Worm (Caenorhabditis elegans): ENCODE measurements around the gene T10D4.11.
"Not testable (repeated sequence)": the region's sequence is repeated elsewhere in the genome, so short reads cannot be mapped to it uniquely, and the experiment has no call there.

- not testable (repeated sequence) for TF ChIP-seq nhr-90 (tag; optimal IDR thresholded peaks at IDR 0.05; ENCODE audit: poor library complexity); unc-130 (tag; optimal IDR thresholded peaks at IDR 0.05); isw-1 (GFP tag; IDR thresholded peaks at IDR 0.05); skn-1 (tag; optimal IDR thresholded peaks at IDR 0.05); nhr-11 (tag; optimal IDR thresholded peaks at IDR 0.05); unc-98 (GFP tag; IDR thresholded peaks at IDR 0.05); pag-3 (tag; optimal IDR thresholded peaks at IDR 0.05; ENCODE audit: borderline replicate concordance, insufficient read depth); unc-62 (GFP tag; optimal IDR thresholded peaks at IDR 0.05); jun-1 (tag; optimal IDR thresholded peaks at IDR 0.05)
These were observed 35.4 kb upstream of the T10D4.11 start, which contains the start of gene sri-78 for ce11 chrII:3184858-3185257.

Data from whole organism, L1 larva.